Worm (Caenorhabditis elegans) whole organism, young adult: ENCODE measurements around the gene F54H5.14.

Experiments
- F57A8.1 ChIP-seq: fragments of 200-800 bp; sonication (Bioruptor generic); optimal IDR thresholded peaks from 2 replicates; lab custom pipeline; 2018; ENCODE audit warnings: mild to moderate bottlenecking, missing genetic modification characterization, moderate library complexity, missing compliant biosample characterization
- cebp-2 ChIP-seq: fragments of 200-800 bp; sonication (Bioruptor generic); IDR thresholded peaks from 2 replicates; pipeline ENCODE4 v1.3.6; 2022; ENCODE audit warnings: missing genetic modification characterization, missing compliant biosample characterization
- dpl-1 ChIP-seq: fragments of 150-350 bp; optimal IDR thresholded peaks from 2 replicates; lab custom pipeline; 2014; ENCODE audit warnings: missing biosample characterization, missing genetic modification reagents, missing genetic modification characterization
- lag-1 ChIP-seq: fragments of 200-800 bp; sonication (Bioruptor generic); IDR thresholded peaks from 2 replicates; pipeline ENCODE4 v1.3.6; 2022; ENCODE audit warnings: missing genetic modification reagents, missing genetic modification characterization, missing compliant biosample characterization
- lin-35 ChIP-seq, 3 experiments: fragments of 150-350 bp in 2 of 3; sonication (generic microtip) in 1 of 3; optimal IDR thresholded peaks; 2 replicates each; lab custom pipeline; 2014 to 2018; ENCODE audit warnings: missing biosample characterization in 3 of 3, missing genetic modification characterization in 3 of 3, missing genetic modification reagents in 3 of 3
- madf-6 ChIP-seq: fragments of 200-800 bp; sonication (Bioruptor generic); IDR thresholded peaks from 2 replicates; pipeline ENCODE4 v1.3.6; 2022; ENCODE audit warnings: missing genetic modification reagents, missing genetic modification characterization, missing compliant biosample characterization
- nfya-2 ChIP-seq: fragments of 200-800 bp; sonication (Bioruptor generic); IDR thresholded peaks from 2 replicates; pipeline ENCODE4 v1.3.6; 2022; ENCODE audit warnings: missing genetic modification reagents, missing genetic modification characterization, missing compliant biosample characterization
- pha-4 ChIP-seq: fragments of 150-350 bp; sonication (generic microtip); optimal IDR thresholded peaks from 2 replicates; lab custom pipeline; 2014; ENCODE audit warnings: missing biosample characterization, missing genetic modification reagents, missing genetic modification characterization
- rpc-1 ChIP-seq, 2 experiments: fragments of 150-350 bp in 1 of 2; sonication (generic microtip) in 1 of 2; optimal IDR thresholded peaks; 2 replicates each; lab custom pipeline; 2014 to 2018; ENCODE audit warnings: missing biosample characterization in 1 of 2, missing genetic modification characterization in 1 of 2, missing genetic modification reagents in 1 of 2, missing genotype in 1 of 2
- sea-2 ChIP-seq: fragments of 200-800 bp; sonication (Bioruptor generic); IDR thresholded peaks from 2 replicates; pipeline ENCODE4 v1.3.6; 2022; ENCODE audit warnings: missing genetic modification characterization, missing compliant biosample characterization
- snpc-1.1 ChIP-seq: sonication (generic microtip); optimal IDR thresholded peaks from 2 replicates; lab custom pipeline; 2017; ENCODE audit warnings: missing genetic modification characterization, mild to moderate bottlenecking, missing compliant biosample characterization, antibody characterized with exemption, moderate library complexity, missing genotype, missing genetic modification reagents; ENCODE audit not compliant: insufficient read depth
- snpc-4 ChIP-seq, 5 experiments: fragments of 150-350 bp in 1 of 5; sonication (generic microtip) in 4 of 5; optimal IDR thresholded peaks; 2 replicates each; lab custom pipeline; 2014 to 2018; ENCODE audit warnings: missing genetic modification characterization in 5 of 5, missing biosample characterization in 3 of 5, antibody characterized with exemption in 2 of 5, mild to moderate bottlenecking in 2 of 5, missing compliant biosample characterization in 2 of 5, missing genotype in 2 of 5, moderate library complexity in 2 of 5, missing genetic modification reagents in 1 of 5
- zfh-2 ChIP-seq: fragments of 200-800 bp; sonication (Bioruptor generic); conservative IDR thresholded peaks from 2 replicates; pipeline ENCODE4 v1.3.6; 2022; ENCODE audit warnings: missing genetic modification reagents, missing genetic modification characterization, missing compliant biosample characterization

DNA sequence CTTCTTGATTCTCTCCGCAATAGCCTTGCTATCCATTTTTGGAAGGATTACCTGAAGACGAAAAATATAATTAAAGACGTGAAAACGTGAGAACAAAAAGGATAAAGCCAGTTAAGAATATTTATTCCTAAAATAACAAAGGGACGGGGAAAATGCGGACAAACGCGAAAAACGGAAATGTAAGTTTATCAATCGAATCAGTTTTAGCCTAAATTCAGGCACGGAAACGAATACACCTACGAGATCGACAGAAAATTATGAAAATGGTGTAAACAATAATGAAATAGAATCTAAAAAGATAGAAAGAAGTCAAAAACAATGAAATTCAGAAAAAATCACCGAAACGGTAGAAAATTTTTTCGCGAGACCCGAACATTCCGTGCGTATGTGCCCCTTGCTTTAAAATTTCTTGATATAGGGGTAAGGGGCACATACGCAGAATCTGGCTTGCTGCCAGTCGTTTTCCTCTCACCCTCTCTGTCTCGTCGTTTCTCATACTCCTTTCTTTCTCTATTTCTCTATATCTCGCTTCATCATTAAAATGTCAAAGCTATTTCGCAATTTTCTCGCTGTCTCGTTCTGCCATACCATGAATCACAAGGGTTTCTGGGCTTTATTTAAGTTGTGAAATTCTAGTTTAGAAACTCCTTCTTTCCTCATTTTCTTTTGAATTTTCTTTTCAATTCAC is 36.5 kb downstream of the F54H5.14 start, which contains the start of gene icd-1:
- peak; percentile 36 for TF ChIP-seq dpl-1 (GFP tag; lab: Kevin White, UChicago)
- peak; percentile 79 for TF ChIP-seq snpc-4 (GFP tag; optimal IDR thresholded peaks at IDR 0.05; lab: Kevin White, UChicago)
- peak; percentile 83 to 90 (median 87) for TF ChIP-seq snpc-4 (tag; optimal IDR thresholded peaks at IDR 0.05; lab: Kevin White, UChicago)
- TF ChIP-seq F57A8.1, result no peak
- TF ChIP-seq snpc-1.1 (tag; lab: Kevin White, UChicago), result peak; percentile 77
- 0 out of 2 replicates have a peak, but pooled peaks have one; percentile 55 for TF ChIP-seq cebp-2
- TF ChIP-seq lag-1 (GFP tag; lab: Robert Waterston, UW), result no peak
- TF ChIP-seq sea-2, result no peak
- TF ChIP-seq pha-4 (tag; lab: Kevin White, UChicago), result no peak
- peak in 2 of 3 experiments; percentile 67 to 88 for TF ChIP-seq lin-35 (GFP tag; optimal IDR thresholded peaks at IDR 0.05; lab: Kevin White, UChicago)
- TF ChIP-seq nfya-2 (GFP tag; lab: Robert Waterston, UW), result no peak
- TF ChIP-seq zfh-2 (GFP tag; lab: Robert Waterston, UW), result peak; percentile 84
- peak; percentile 13 for TF ChIP-seq rpc-1 (optimal IDR thresholded peaks at IDR 0.05; lab: Kevin White, UChicago)
- TF ChIP-seq rpc-1 (tag; optimal IDR thresholded peaks at IDR 0.05; lab: Kevin White, UChicago), result no peak
- peak; percentile 92 for TF ChIP-seq madf-6 (GFP tag; lab: Robert Waterston, UW)
